Fruit fly (Drosophila melanogaster) whole organism, pupa: Measurements from ENCODE around the gene CG34247.

Experiments
- CG12605 ChIP-seq: fragments of 200-800 bp; sonication (Bioruptor generic); IDR thresholded peaks from 2 replicates; pipeline ENCODE4 v1.3.6; 2022; ENCODE audit warnings: missing biosample characterization, missing genetic modification characterization
- CG32121 ChIP-seq: fragments of 200-800 bp; sonication (Bioruptor generic); IDR thresholded peaks from 2 replicates; pipeline ENCODE4 v1.3.6; 2022; ENCODE audit warnings: missing biosample characterization, missing genetic modification characterization
- CG8159 ChIP-seq: fragments of 200-800 bp; sonication (Bioruptor generic); optimal IDR thresholded peaks from 3 replicates; lab custom pipeline; 2018; ENCODE audit warnings: missing biosample characterization, mild to moderate bottlenecking, missing genetic modification characterization, moderate library complexity
- CG8301 ChIP-seq: fragments of 200-800 bp; sonication (Bioruptor generic); optimal IDR thresholded peaks from 2 replicates; lab custom pipeline; 2018; ENCODE audit warnings: missing biosample characterization, mild to moderate bottlenecking, missing genetic modification characterization
- CG9948 ChIP-seq: fragments of 200-800 bp; sonication (Bioruptor generic); optimal IDR thresholded peaks from 2 replicates; lab custom pipeline; 2018; ENCODE audit warnings: missing biosample characterization, mild to moderate bottlenecking, missing genetic modification characterization, moderate library complexity
- EcR ChIP-seq: fragments of 200-800 bp; sonication (Bioruptor generic); optimal IDR thresholded peaks from 3 replicates; lab custom pipeline; 2019; ENCODE audit warnings: missing biosample characterization, missing genetic modification characterization, mild to moderate bottlenecking, moderate library complexity, missing genetic modification reagents
- Ets98B ChIP-seq: fragments of 200-800 bp; sonication (Bioruptor generic); IDR thresholded peaks from 2 replicates; pipeline ENCODE4 v1.3.6; 2022; ENCODE audit warnings: missing biosample characterization, missing genetic modification characterization
- Pif1A ChIP-seq: fragments of 200-800 bp; sonication (Bioruptor generic); optimal IDR thresholded peaks from 3 replicates; lab custom pipeline; 2016; ENCODE audit warnings: missing biosample characterization, missing genetic modification characterization
- Pif1B ChIP-seq: fragments of 200-800 bp; sonication (Bioruptor generic); optimal IDR thresholded peaks from 3 replicates; lab custom pipeline; 2016; ENCODE audit warnings: missing biosample characterization, missing genetic modification characterization
- Snoo ChIP-seq: fragments of 200-800 bp; sonication (Bioruptor generic); optimal IDR thresholded peaks from 3 replicates; lab custom pipeline; 2017; ENCODE audit warnings: missing biosample characterization, mild to moderate bottlenecking, missing genetic modification characterization, inconsistent platforms
- gl ChIP-seq: fragments of 200-800 bp; sonication (Bioruptor generic); optimal IDR thresholded peaks from 2 replicates; lab custom pipeline; 2018; ENCODE audit warnings: missing biosample characterization, mild to moderate bottlenecking, missing genetic modification characterization
- rn ChIP-seq: fragments of 200-800 bp; sonication (Bioruptor generic); IDR thresholded peaks from 2 replicates; pipeline ENCODE4 v1.3.6; 2022; ENCODE audit warnings: missing biosample characterization, missing genetic modification characterization

DNA sequence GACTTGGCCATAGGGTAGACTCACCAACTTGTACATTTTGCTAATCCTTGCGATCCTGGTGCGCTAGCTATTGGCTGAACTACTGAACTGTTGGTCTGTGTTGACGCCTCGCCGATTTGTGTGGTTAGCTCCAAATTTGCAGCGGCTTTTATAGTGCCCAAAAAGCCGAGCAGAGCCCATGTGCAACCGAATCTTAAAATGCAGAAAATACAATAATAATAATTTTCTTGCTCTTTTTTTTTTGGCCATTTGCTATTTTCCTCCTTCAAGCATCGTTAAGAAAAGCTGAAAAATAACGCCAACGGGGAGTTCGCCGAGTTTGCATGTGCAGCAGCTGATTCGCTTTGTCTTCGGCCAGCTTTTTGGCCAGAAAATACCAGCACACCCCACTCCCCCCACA is 47.0 kb upstream of the CG34247 start, which contains the start of gene CG13042:
- TF ChIP-seq Pif1A (GFP tag; lab: Kevin White, UChicago) (no peak), EcR (no peak), Snoo (tag; lab: Kevin White, UChicago) (no peak), gl (tag; lab: Kevin White, UChicago) (no peak), CG32121 (GFP tag; lab: Robert Waterston, UW) (no peak), CG8301 (tag; lab: Kevin White, UChicago) (no peak), rn (GFP tag; lab: Robert Waterston, UW) (no peak), CG8159 (no peak), Ets98B (GFP tag; lab: Robert Waterston, UW) (no peak), CG12605 (GFP tag; lab: Robert Waterston, UW) (no peak), CG9948 (tag; lab: Kevin White, UChicago) (no peak), Pif1B (no peak)
